Fruit fly (Drosophila melanogaster) whole organism, embryonic: ENCODE data around the gene Takl1.
A peak's percentile ranks its signal among the peaks of the same experiment; 100 is the strongest.

ENCODE experiments used
- Asciz ChIP-seq: fragments of 200-800 bp; sonication (Bioruptor generic); optimal IDR thresholded peaks from 2 replicates; lab custom pipeline; 2017; ENCODE audit warnings: missing biosample characterization, mild to moderate bottlenecking, missing genetic modification characterization, missing genetic modification reagents
- Atf3 ChIP-seq: fragments of 200-800 bp; sonication (Bioruptor generic); optimal IDR thresholded peaks from 3 replicates; lab custom pipeline; 2016; ENCODE audit warnings: missing biosample characterization, missing genetic modification characterization
- B-H2 ChIP-seq: fragments of 200-800 bp; sonication (Bioruptor generic); optimal IDR thresholded peaks from 2 replicates; lab custom pipeline; 2018; ENCODE audit warnings: missing biosample characterization, mild to moderate bottlenecking, missing genetic modification characterization
- Bgb ChIP-seq: fragments of 200-800 bp; sonication (Bioruptor generic); IDR thresholded peaks from 2 replicates; pipeline ENCODE4 v1.3.6; 2022; ENCODE audit warnings: missing biosample characterization, missing genetic modification characterization; ENCODE audit not compliant: partially characterized antibody
- CG10209 ChIP-seq: fragments of 200-800 bp; sonication (Bioruptor generic); optimal IDR thresholded peaks from 3 replicates; lab custom pipeline; 2017; ENCODE audit warnings: missing biosample characterization, mild to moderate bottlenecking, missing genetic modification characterization, missing genetic modification reagents
- CG10543 ChIP-seq: fragments of 200-800 bp; sonication (Bioruptor generic); optimal IDR thresholded peaks from 3 replicates; lab custom pipeline; 2017; ENCODE audit warnings: missing biosample characterization, mild to moderate bottlenecking, missing genetic modification characterization, moderate library complexity
- CG12071 ChIP-seq: fragments of 200-800 bp; sonication (Bioruptor generic); optimal IDR thresholded peaks from 3 replicates; lab custom pipeline; 2018; ENCODE audit warnings: missing biosample characterization, mild to moderate bottlenecking, missing genetic modification characterization
- CG14014 ChIP-seq: fragments of 200-800 bp; sonication (Bioruptor generic); IDR thresholded peaks from 2 replicates; pipeline ENCODE4 v1.3.6; 2022; ENCODE audit warnings: missing biosample characterization, missing genetic modification characterization
- CG14050 ChIP-seq: fragments of 200-800 bp; sonication (Bioruptor generic); IDR thresholded peaks from 3 replicates; pipeline ENCODE4 v1.3.6; 2022; ENCODE audit warnings: missing biosample characterization, missing genetic modification characterization
- CG14965 ChIP-seq: fragments of 200-800 bp; sonication (Bioruptor generic); optimal IDR thresholded peaks from 2 replicates; lab custom pipeline; 2016; ENCODE audit warnings: missing biosample characterization, missing genetic modification characterization, borderline replicate concordance
- CG1529 ChIP-seq: fragments of 200-800 bp; sonication (Bioruptor generic); optimal IDR thresholded peaks from 3 replicates; lab custom pipeline; 2018; ENCODE audit warnings: missing biosample characterization, missing genetic modification characterization
- CG15479 ChIP-seq: fragments of 200-800 bp; sonication (Bioruptor generic); optimal IDR thresholded peaks from 3 replicates; lab custom pipeline; 2019; ENCODE audit warnings: missing biosample characterization, mild to moderate bottlenecking, missing genetic modification characterization, moderate library complexity
- CG1647 ChIP-seq: fragments of 200-800 bp; sonication (Bioruptor generic); optimal IDR thresholded peaks from 3 replicates; lab custom pipeline; 2016; ENCODE audit warnings: missing biosample characterization, missing genetic modification characterization
- CG17361 ChIP-seq: fragments of 200-800 bp; sonication (Bioruptor generic); IDR thresholded peaks from 3 replicates; pipeline ENCODE4 v1.3.6; 2022; ENCODE audit warnings: missing biosample characterization, missing genetic modification characterization
- CG17568 ChIP-seq: fragments of 200-800 bp; sonication (Bioruptor generic); optimal IDR thresholded peaks from 2 replicates; lab custom pipeline; 2018; ENCODE audit warnings: missing biosample characterization, mild to moderate bottlenecking, missing genetic modification characterization, moderate library complexity
- CG17802 ChIP-seq: fragments of 200-800 bp; sonication (Bioruptor generic); optimal IDR thresholded peaks from 2 replicates; lab custom pipeline; 2018; ENCODE audit warnings: missing biosample characterization, mild to moderate bottlenecking, missing genetic modification characterization, moderate library complexity
- CG3065 ChIP-seq: fragments of 200-800 bp; sonication (Bioruptor generic); optimal IDR thresholded peaks from 2 replicates; lab custom pipeline; 2016; ENCODE audit warnings: missing biosample characterization, missing genetic modification characterization
- CG32772 ChIP-seq: fragments of 200-800 bp; sonication (Bioruptor generic); IDR thresholded peaks from 2 replicates; pipeline ENCODE4 v1.3.6; 2022; ENCODE audit warnings: missing biosample characterization, missing genetic modification characterization
- CG34376 ChIP-seq: fragments of 200-800 bp; sonication (Bioruptor generic); optimal IDR thresholded peaks from 2 replicates; lab custom pipeline; 2018; ENCODE audit warnings: missing biosample characterization, mild to moderate bottlenecking, missing genetic modification characterization
- CG3726 ChIP-seq: fragments of 200-800 bp; sonication (Bioruptor generic); IDR thresholded peaks from 3 replicates; pipeline ENCODE4, ENCODE4 v1.3.6; 2022; ENCODE audit warnings: missing biosample characterization, missing genetic modification characterization
- CG3838 ChIP-seq: fragments of 200-800 bp; sonication (Bioruptor generic); optimal IDR thresholded peaks from 3 replicates; lab custom pipeline; 2016; ENCODE audit warnings: missing biosample characterization, missing genetic modification characterization
- CG6175 ChIP-seq: fragments of 200-800 bp; sonication (Bioruptor generic); IDR thresholded peaks from 3 replicates; pipeline ENCODE4 v1.3.6; 2022; ENCODE audit warnings: missing biosample characterization, missing genetic modification characterization
- CG9876 ChIP-seq: fragments of 200-800 bp; sonication (Bioruptor generic); optimal IDR thresholded peaks from 2 replicates; lab custom pipeline; 2016; ENCODE audit warnings: missing biosample characterization, missing genetic modification characterization
- Deaf1 ChIP-seq: fragments of 200-800 bp; optimal IDR thresholded peaks from 3 replicates; lab custom pipeline; 2019; ENCODE audit warnings: missing biosample characterization, mild to moderate bottlenecking, missing genetic modification characterization, moderate library complexity
- Dip3 ChIP-seq: fragments of 200-800 bp; sonication (Bioruptor generic); optimal IDR thresholded peaks from 3 replicates; lab custom pipeline; 2016; ENCODE audit warnings: missing biosample characterization, missing genetic modification characterization
- Dp ChIP-seq: fragments of 200-800 bp; sonication (Bioruptor generic); optimal IDR thresholded peaks from 2 replicates; lab custom pipeline; 2018; ENCODE audit warnings: missing biosample characterization, mild to moderate bottlenecking, missing genetic modification characterization, moderate library complexity
- Dref ChIP-seq: fragments of 200-800 bp; sonication (Bioruptor generic); IDR thresholded peaks from 2 replicates; pipeline ENCODE4 v1.3.6; 2022; ENCODE audit warnings: missing biosample characterization, missing genetic modification characterization
- Drgx ChIP-seq: fragments of 200-800 bp; sonication (Bioruptor generic); IDR thresholded peaks from 2 replicates; pipeline ENCODE4 v1.3.6; 2022; ENCODE audit warnings: missing biosample characterization, missing genetic modification characterization
- E2f1 ChIP-seq: fragments of 200-800 bp; sonication (Bioruptor generic); IDR thresholded peaks from 2 replicates; pipeline ENCODE4 v1.3.6; 2022; ENCODE audit warnings: missing biosample characterization, missing genetic modification characterization
- Elba2 ChIP-seq: fragments of 200-800 bp; sonication (Bioruptor generic); optimal IDR thresholded peaks from 3 replicates; lab custom pipeline; 2016; ENCODE audit warnings: missing biosample characterization, missing genetic modification characterization
- Ets97D ChIP-seq: fragments of 200-800 bp; sonication (Bioruptor generic); optimal IDR thresholded peaks from 3 replicates; lab custom pipeline; 2016; ENCODE audit warnings: missing biosample characterization, missing genetic modification characterization
- H2.0 ChIP-seq: fragments of 200-800 bp; sonication (Bioruptor generic); IDR thresholded peaks from 2 replicates; pipeline ENCODE4 v1.3.6; 2022; ENCODE audit warnings: missing biosample characterization, missing genetic modification characterization
- HLH4C ChIP-seq: fragments of 200-800 bp; sonication (Bioruptor generic); IDR thresholded peaks from 3 replicates; pipeline ENCODE4 v1.3.6; 2022; ENCODE audit warnings: missing biosample characterization, missing genetic modification characterization; ENCODE audit not compliant: partially characterized antibody
- Lim3 ChIP-seq: fragments of 200-800 bp; sonication (Bioruptor generic); IDR thresholded peaks from 2 replicates; pipeline ENCODE4 v1.3.6; 2022; ENCODE audit warnings: missing biosample characterization, missing genetic modification characterization
- MBD-R2 ChIP-seq: fragments of 200-800 bp; sonication (Bioruptor generic); IDR thresholded peaks from 2 replicates; pipeline ENCODE4 v1.3.6; 2022; ENCODE audit warnings: missing biosample characterization, missing genetic modification characterization
- Mad ChIP-seq: fragments of 200-800 bp; sonication (Bioruptor generic); optimal IDR thresholded peaks from 2 replicates; lab custom pipeline; 2016; ENCODE audit warnings: missing biosample characterization, missing genetic modification characterization
- Max ChIP-seq: fragments of 200-800 bp; sonication (Bioruptor generic); optimal IDR thresholded peaks from 2 replicates; lab custom pipeline; 2016; ENCODE audit warnings: missing biosample characterization, mild to moderate bottlenecking, missing genetic modification characterization
- Mrtf ChIP-seq: fragments of 200-800 bp; sonication (Bioruptor generic); IDR thresholded peaks from 3 replicates; pipeline ENCODE4 v1.3.6; 2022; ENCODE audit warnings: missing biosample characterization, missing genetic modification characterization
- Myb ChIP-seq: fragments of 200-800 bp; sonication (Bioruptor generic); optimal IDR thresholded peaks from 2 replicates; lab custom pipeline; 2016; ENCODE audit warnings: missing biosample characterization, missing genetic modification characterization
- Xbp1 ChIP-seq: fragments of 200-800 bp; sonication (Bioruptor generic); optimal IDR thresholded peaks from 3 replicates; lab custom pipeline; 2016; ENCODE audit warnings: missing biosample characterization, mild to moderate bottlenecking, missing genetic modification characterization
- corto ChIP-seq: fragments of 200-800 bp; sonication (Bioruptor generic); optimal IDR thresholded peaks from 2 replicates; lab custom pipeline; 2016; ENCODE audit warnings: missing biosample characterization, mild to moderate bottlenecking, missing genetic modification characterization, moderate library complexity
- dpn ChIP-seq, 2 experiments: fragments of 200-800 bp; sonication (Bioruptor generic); optimal IDR thresholded peaks; 3 replicates each; lab custom pipeline; 2016; ENCODE audit warnings: missing biosample characterization in 2 of 2, missing genetic modification characterization in 2 of 2
- ewg ChIP-seq: fragments of 200-800 bp; sonication (Bioruptor generic); optimal IDR thresholded peaks from 3 replicates; lab custom pipeline; 2017; ENCODE audit warnings: mild to moderate bottlenecking, missing biosample characterization, missing genetic modification reagents, missing genetic modification characterization
- fd96Cb ChIP-seq: fragments of 200-800 bp; sonication (Bioruptor generic); optimal IDR thresholded peaks from 2 replicates; lab custom pipeline; 2018; ENCODE audit warnings: missing biosample characterization, mild to moderate bottlenecking, missing genetic modification characterization, moderate library complexity
- gcm ChIP-seq: fragments of 200-800 bp; sonication (Bioruptor generic); optimal IDR thresholded peaks from 2 replicates; lab custom pipeline; 2019; ENCODE audit warnings: missing biosample characterization, mild to moderate bottlenecking, missing genetic modification characterization, moderate library complexity
- gfzf ChIP-seq: fragments of 200-800 bp; sonication (Bioruptor generic); optimal IDR thresholded peaks from 2 replicates; lab custom pipeline; 2016; ENCODE audit warnings: missing biosample characterization, mild to moderate bottlenecking, missing genetic modification characterization, moderate library complexity
- lbe ChIP-seq: fragments of 200-800 bp; sonication (Bioruptor generic); optimal IDR thresholded peaks from 2 replicates; lab custom pipeline; 2016; ENCODE audit warnings: missing biosample characterization, mild to moderate bottlenecking, missing genetic modification characterization
- nau ChIP-seq: fragments of 200-800 bp; sonication (Bioruptor generic); optimal IDR thresholded peaks from 3 replicates; lab custom pipeline; 2017; ENCODE audit warnings: missing biosample characterization, mild to moderate bottlenecking, missing genetic modification characterization, missing genetic modification reagents
- slp2 ChIP-seq: fragments of 200-800 bp; sonication (Bioruptor generic); optimal IDR thresholded peaks from 2 replicates; lab custom pipeline; 2016; ENCODE audit warnings: missing biosample characterization, missing genetic modification characterization

Takl1 gene

dm6 chr3R:20764058-20764457 is 8.3 kb downstream of the Takl1 start:
- TF ChIP-seq corto (GFP tag; lab: Kevin White, UChicago) (peak; percentile 6), CG15479 (GFP tag; lab: Kevin White, UChicago) (peak; percentile 10), CG1529 (GFP tag; lab: Kevin White, UChicago) (no peak), lbe (GFP tag; lab: Kevin White, UChicago) (peak; percentile 51), CG17361 (no peak), Drgx (GFP tag; lab: Robert Waterston, UW) (peak; percentile 58; the same call in 1 of the 2 replicates), MBD-R2 (GFP tag; lab: Robert Waterston, UW) (no peak)

- no peak for TF ChIP-seq Deaf1 (tag; lab: Kevin White, UChicago)
- no peak for TF ChIP-seq CG3838 (GFP tag; lab: Kevin White, UChicago)
- TF ChIP-seq CG10543 (GFP tag; lab: Kevin White, UChicago) = no peak
- no peak for TF ChIP-seq slp2 (GFP tag; lab: Kevin White, UChicago)
- no peak for TF ChIP-seq CG9876 (GFP tag; lab: Kevin White, UChicago)
- TF ChIP-seq Elba2 (GFP tag; lab: Kevin White, UChicago) = no peak
- TF ChIP-seq CG12071 (GFP tag; lab: Kevin White, UChicago) = no peak
- TF ChIP-seq Mrtf (GFP tag; lab: Robert Waterston, UW) = no peak
- no peak for TF ChIP-seq gcm
- no peak for TF ChIP-seq CG32772 (GFP tag; lab: Robert Waterston, UW)
- no peak for TF ChIP-seq E2f1 (GFP tag; lab: Robert Waterston, UW)
- TF ChIP-seq Atf3 (GFP tag; lab: Kevin White, UChicago) = no peak
- TF ChIP-seq gfzf (GFP tag; lab: Kevin White, UChicago) = no peak
- TF ChIP-seq Lim3 = no peak
- peak; percentile 2 for TF ChIP-seq Xbp1
- TF ChIP-seq Myb = peak; percentile 45
- no peak for TF ChIP-seq CG34376 (GFP tag; lab: Kevin White, UChicago)
- no peak for TF ChIP-seq CG3726 (GFP tag; lab: Robert Waterston, UW)
- peak; percentile 62 for TF ChIP-seq Dp
- no peak for TF ChIP-seq Ets97D (GFP tag; lab: Kevin White, UChicago)
- no peak for TF ChIP-seq CG17802 (tag; lab: Kevin White, UChicago)
- no peak for TF ChIP-seq B-H2
- no peak for TF ChIP-seq fd96Cb (tag; lab: Kevin White, UChicago)
- TF ChIP-seq nau = no peak
- no peak for TF ChIP-seq Asciz (GFP tag; lab: Kevin White, UChicago)
- TF ChIP-seq CG6175 (GFP tag; lab: Robert Waterston, UW) = no peak
- no peak for TF ChIP-seq Max
- no peak for TF ChIP-seq dpn (GFP tag; optimal IDR thresholded peaks at IDR 0.05; lab: Kevin White, UChicago)
- no peak for TF ChIP-seq CG14050 (GFP tag; lab: Robert Waterston, UW)
- no peak for TF ChIP-seq H2.0 (GFP tag; lab: Robert Waterston, UW)
- no peak for TF ChIP-seq Mad (GFP tag; lab: Kevin White, UChicago)
- TF ChIP-seq ewg = no peak
- peak; percentile 67 for TF ChIP-seq Bgb
- TF ChIP-seq Dref (GFP tag; lab: Robert Waterston, UW) = peak; percentile 65
- peak; percentile 75 for TF ChIP-seq HLH4C (GFP tag; lab: Robert Waterston, UW)
- no peak for TF ChIP-seq CG10209 (GFP tag; lab: Kevin White, UChicago)
- TF ChIP-seq Dip3 = no peak
- TF ChIP-seq CG1647 (GFP tag; lab: Kevin White, UChicago) = no peak
- no peak for TF ChIP-seq CG3065 (GFP tag; lab: Kevin White, UChicago)
- no peak for TF ChIP-seq CG17568 (GFP tag; lab: Kevin White, UChicago)
- TF ChIP-seq CG14965 (GFP tag; lab: Kevin White, UChicago) = no peak
- no peak for TF ChIP-seq CG14014 (GFP tag; lab: Robert Waterston, UW)
Measured at dm6 chr3R:20762175-20762795, 10.1 kb downstream of the Takl1 start, which contains the start of gene CG31195. Gene CG31195, minus strand, starts transcription at chr3R:20762369.
